Worm (Caenorhabditis elegans): ENCODE measurements around the gene F28C1.3.

Gene F28C1.3

ce11 chrV:12491070-12491643 lies 22.7 kb downstream of the F28C1.3 start (continued):
- TF ChIP-seq lsy-27 (tag; optimal IDR thresholded peaks at IDR 0.05; ENCODE audit: borderline replicate concordance, insufficient read depth) (peak; percentile 11), die-1 (tag; optimal IDR thresholded peaks at IDR 0.05) (peak; percentile 9), nfya-1 (tag; optimal IDR thresholded peaks at IDR 0.05; ENCODE audit: borderline replicate concordance, insufficient read depth) (no peak), ceh-58 (GFP tag; IDR thresholded peaks at IDR 0.05) (no peak), lin-26 (GFP tag; IDR thresholded peaks at IDR 0.05) (no peak), F57A8.1 (GFP tag; optimal IDR thresholded peaks at IDR 0.05) (no peak), tlf-1 (GFP tag; optimal IDR thresholded peaks at IDR 0.05) (peak; percentile 75), T07F8.4 (tag; optimal IDR thresholded peaks at IDR 0.05) (no peak), F57C9.4 (tag; optimal IDR thresholded peaks at IDR 0.05) (no peak), lsl-1 (GFP tag; optimal IDR thresholded peaks at IDR 0.05) (peak; percentile 70), aptf-3 (GFP tag; IDR thresholded peaks at IDR 0.05) (no peak), attf-5 (GFP tag; optimal IDR thresholded peaks at IDR 0.05) (no peak), F33H1.4 (GFP tag; IDR thresholded peaks at IDR 0.05) (peak; percentile 50), tbx-9 (tag; optimal IDR thresholded peaks at IDR 0.05; ENCODE audit: borderline replicate concordance) (no peak), Y53G8AR.9 (GFP tag; conservative IDR thresholded peaks at IDR 0.05) (peak; percentile 88), mxl-1 (tag; optimal IDR thresholded peaks at IDR 0.05) (no peak), lir-1 (GFP tag; conservative IDR thresholded peaks at IDR 0.05) (0 out of 2 replicates have a peak, but pooled peaks have one; percentile 23), ets-4 (GFP tag; optimal IDR thresholded peaks at IDR 0.05) (no peak), cebp-2 (GFP tag; IDR thresholded peaks at IDR 0.05) (0 out of 2 replicates have a peak, but pooled peaks have one; percentile 45), ama-1 (optimal IDR thresholded peaks at IDR 0.05) (peak; percentile 35), ama-1 (GFP tag; optimal IDR thresholded peaks at IDR 0.05) (no peak), B0035.1 (tag; optimal IDR thresholded peaks at IDR 0.05) (no peak), F22D6.2 (tag; optimal IDR thresholded peaks at IDR 0.05) (no peak), ceh-91 (GFP tag; IDR thresholded peaks at IDR 0.05) (0 out of 2 replicates have a peak, but pooled peaks have one; percentile 13), mcd-1 (GFP tag; IDR thresholded peaks at IDR 0.05) (peak; percentile 81), K12H6.12 (tag; optimal IDR thresholded peaks at IDR 0.05) (no peak), F39B2.1 (GFP tag; IDR thresholded peaks at IDR 0.05) (0 out of 2 replicates have a peak, but pooled peaks have one; percentile 85), nhr-27 (tag; optimal IDR thresholded peaks at IDR 0.05) (no peak), Y67H2A.10 (GFP tag; conservative IDR thresholded peaks at IDR 0.05) (no peak), fkh-3 (tag; optimal IDR thresholded peaks at IDR 0.05) (no peak), tbp1 (GFP tag; optimal IDR thresholded peaks at IDR 0.05) (peak; percentile 82), ceh-27 (GFP tag; optimal IDR thresholded peaks at IDR 0.05) (no peak), chd-7 (tag; optimal IDR thresholded peaks at IDR 0.05) (no peak), bed-2 (GFP tag; IDR thresholded peaks at IDR 0.05) (0 out of 2 replicates have a peak, but pooled peaks have one; percentile 29), ekl-4 (GFP tag; IDR thresholded peaks at IDR 0.05) (peak; percentile 93), rpc-1 (optimal IDR thresholded peaks at IDR 0.05) (no peak), rpc-1 (tag; optimal IDR thresholded peaks at IDR 0.05) (peak; percentile 40), dpff-1 (tag; optimal IDR thresholded peaks at IDR 0.05) (no peak), nhr-80 (tag; optimal IDR thresholded peaks at IDR 0.05) (peak; percentile 57), zim-3 (tag; optimal IDR thresholded peaks at IDR 0.05) (no peak), ztf-28 (GFP tag; IDR thresholded peaks at IDR 0.05) (peak; percentile 81; the same call in 1 of the 2 replicates), sea-2 (GFP tag; IDR thresholded peaks at IDR 0.05) (no peak), egl-44 (GFP tag; IDR thresholded peaks at IDR 0.05) (peak; percentile 44; the same call in 1 of the 2 replicates), xnd-1 (tag; optimal IDR thresholded peaks at IDR 0.05) (peak; percentile 36), cebp-1 (GFP tag; IDR thresholded peaks at IDR 0.05) (no peak), cebp-1 (tag; optimal IDR thresholded peaks at IDR 0.05) (peak; percentile 62), rcor-1 (GFP tag; IDR thresholded peaks at IDR 0.05) (peak; percentile 92), snpc-1.3 (tag; optimal IDR thresholded peaks at IDR 0.05; ENCODE audit: insufficient read depth) (peak; percentile 97), F37B4.10 (GFP tag; IDR thresholded peaks at IDR 0.05) (no peak)
